Fruit fly (Drosophila melanogaster): ENCODE measurements around the gene snf.

Gene snf

dm6 chrX:5332259-5332862, 23.3 kb downstream of the snf start, which contains the start of gene CanB (continued):
- TF ChIP-seq CG15336 (GFP tag; IDR thresholded peaks at IDR 0.05) = no peak
- peak; percentile 23 for TF ChIP-seq Hr39 (GFP tag; optimal IDR thresholded peaks at IDR 0.05)
- no peak for TF ChIP-seq CG6808 (GFP tag; optimal IDR thresholded peaks at IDR 0.05)
- no peak for TF ChIP-seq fd59A (GFP tag; optimal IDR thresholded peaks at IDR 0.05)
- peak; percentile 25 for TF ChIP-seq CG31627 (GFP tag; optimal IDR thresholded peaks at IDR 0.05)
- TF ChIP-seq CG11762 (GFP tag; optimal IDR thresholded peaks at IDR 0.05; ENCODE audit: insufficient read depth) = no peak
- TF ChIP-seq Sox102F (GFP tag; optimal IDR thresholded peaks at IDR 0.05) = peak; percentile 30
- TF ChIP-seq salr (GFP tag; optimal IDR thresholded peaks at IDR 0.05) = no peak
- TF ChIP-seq CG16779 (tag; optimal IDR thresholded peaks at IDR 0.05) = no peak
- no peak for TF ChIP-seq CG7368 (GFP tag; optimal IDR thresholded peaks at IDR 0.05)
- TF ChIP-seq Met (GFP tag; optimal IDR thresholded peaks at IDR 0.05) = peak; percentile 20
- no peak for TF ChIP-seq CG11294 (GFP tag; IDR thresholded peaks at IDR 0.05)
- TF ChIP-seq pdm3 (GFP tag; optimal IDR thresholded peaks at IDR 0.05) = no peak
- TF ChIP-seq topi (GFP tag; optimal IDR thresholded peaks at IDR 0.05) = peak; percentile 24

dm6 chrX:5336722-5337121, 27.7 kb downstream of the snf start:
- peak; percentile 60 for TF ChIP-seq CG32006 (GFP tag; optimal IDR thresholded peaks at IDR 0.05)
- TF ChIP-seq CG3919 (GFP tag; optimal IDR thresholded peaks at IDR 0.05) = peak; percentile 54
- TF ChIP-seq CG4318 (GFP tag; optimal IDR thresholded peaks at IDR 0.05) = peak; percentile 16
- TF ChIP-seq CG11902 (GFP tag; optimal IDR thresholded peaks at IDR 0.05) = peak; percentile 63
- TF ChIP-seq dsx (GFP tag; optimal IDR thresholded peaks at IDR 0.05; ENCODE audit: poor library complexity, severe bottlenecking) = no peak
- TF ChIP-seq acj6 (GFP tag; optimal IDR thresholded peaks at IDR 0.05) = peak; percentile 45
- TF ChIP-seq OdsH (GFP tag; optimal IDR thresholded peaks at IDR 0.05) = peak; percentile 53
- no peak for TF ChIP-seq CG3032 (tag; optimal IDR thresholded peaks at IDR 0.05)
- peak; percentile 54 for TF ChIP-seq Sox14 (GFP tag; optimal IDR thresholded peaks at IDR 0.05)
- peak; percentile 68 for TF ChIP-seq cyc (GFP tag; optimal IDR thresholded peaks at IDR 0.05)
- TF ChIP-seq Met (GFP tag; optimal IDR thresholded peaks at IDR 0.05) = peak; percentile 57
- peak; percentile 9 for TF ChIP-seq CG7368 (GFP tag; optimal IDR thresholded peaks at IDR 0.05)
- TF ChIP-seq dac (GFP tag; optimal IDR thresholded peaks at IDR 0.05) = peak; percentile 20
- TF ChIP-seq svp (GFP tag) = peak; percentile 30
- TF ChIP-seq esn (GFP tag; optimal IDR thresholded peaks at IDR 0.05) = peak; percentile 78
- no peak for TF ChIP-seq spab (GFP tag; optimal IDR thresholded peaks at IDR 0.05)
- peak; percentile 21 for TF ChIP-seq Ets96B (tag; optimal IDR thresholded peaks at IDR 0.05)
- TF ChIP-seq eg (GFP tag; IDR thresholded peaks at IDR 0.05) = peak; percentile 43; the same call in 1 of the 3 replicates
- TF ChIP-seq Ets21C (GFP tag; optimal IDR thresholded peaks at IDR 0.05) = peak; percentile 47
- TF ChIP-seq CG11294 (GFP tag; IDR thresholded peaks at IDR 0.05) = peak; percentile 11; the same call in 1 of the 2 replicates
- peak; percentile 54 for TF ChIP-seq CG15336 (GFP tag; IDR thresholded peaks at IDR 0.05)
- TF ChIP-seq Sox15 (GFP tag; optimal IDR thresholded peaks at IDR 0.05) = peak; percentile 63
- peak; percentile 68 for TF ChIP-seq CG34406 (GFP tag; optimal IDR thresholded peaks at IDR 0.05)
- TF ChIP-seq CG8632 (GFP tag; optimal IDR thresholded peaks at IDR 0.05) = peak; percentile 56
- TF ChIP-seq net (GFP tag; optimal IDR thresholded peaks at IDR 0.05) = peak; percentile 1
- no peak for TF ChIP-seq Eip75B (GFP tag; optimal IDR thresholded peaks at IDR 0.05)
- peak; percentile 22 for TF ChIP-seq CG6808 (GFP tag; optimal IDR thresholded peaks at IDR 0.05)
- TF ChIP-seq CG31627 (GFP tag; optimal IDR thresholded peaks at IDR 0.05) = peak; percentile 45
- TF ChIP-seq vri (GFP tag; optimal IDR thresholded peaks at IDR 0.05) = peak; percentile 15
- TF ChIP-seq CG8319 (GFP tag; optimal IDR thresholded peaks at IDR 0.05) = peak; percentile 23
- TF ChIP-seq Hr4 (GFP tag; optimal IDR thresholded peaks at IDR 0.05) = peak; percentile 19
- 0 out of 3 replicates have a peak, but pooled peaks have one; percentile 25 for TF ChIP-seq CG6163 (GFP tag; IDR thresholded peaks at IDR 0.05)
- no peak for TF ChIP-seq ss (GFP tag; optimal IDR thresholded peaks at IDR 0.05)
- peak; percentile 60 for TF ChIP-seq Smox (GFP tag; optimal IDR thresholded peaks at IDR 0.05)
- TF ChIP-seq CG6792 (GFP tag; optimal IDR thresholded peaks at IDR 0.05) = peak; percentile 70
- peak; percentile 41 for TF ChIP-seq Hr39 (GFP tag; optimal IDR thresholded peaks at IDR 0.05)
- TF ChIP-seq fd85E (GFP tag; optimal IDR thresholded peaks at IDR 0.05) = no peak
- TF ChIP-seq pdm3 (GFP tag; optimal IDR thresholded peaks at IDR 0.05) = peak; percentile 62
- no peak for TF ChIP-seq fkh (GFP tag; optimal IDR thresholded peaks at IDR 0.05)
- peak; percentile 64 for TF ChIP-seq Blimp-1 (GFP tag; optimal IDR thresholded peaks at IDR 0.05)
- peak; percentile 67 for TF ChIP-seq CG8119 (GFP tag; IDR thresholded peaks at IDR 0.05)
- TF ChIP-seq fd59A (GFP tag; optimal IDR thresholded peaks at IDR 0.05) = peak; percentile 26
- TF ChIP-seq Eip78C (GFP tag) = no peak
